Fruit fly (Drosophila melanogaster) whole organism, embryonic: ENCODE measurements around the gene RpL6.
A peak's percentile ranks its signal among the peaks of the same experiment; 100 is the strongest.

Experiments
- Abd-B ChIP-seq: fragments of 200-800 bp; sonication (Bioruptor generic); optimal IDR thresholded peaks from 2 replicates; lab custom pipeline; 2018; ENCODE audit warnings: missing biosample characterization, mild to moderate bottlenecking, missing genetic modification characterization, moderate library complexity
- Asciz ChIP-seq: fragments of 200-800 bp; sonication (Bioruptor generic); optimal IDR thresholded peaks from 2 replicates; lab custom pipeline; 2017; ENCODE audit warnings: missing biosample characterization, mild to moderate bottlenecking, missing genetic modification characterization, missing genetic modification reagents
- BtbVII ChIP-seq: fragments of 200-800 bp; sonication (Bioruptor generic); optimal IDR thresholded peaks from 3 replicates; lab custom pipeline; 2017; ENCODE audit warnings: missing biosample characterization, mild to moderate bottlenecking, missing genetic modification characterization
- C15 ChIP-seq: fragments of 200-800 bp; sonication (Bioruptor generic); IDR thresholded peaks from 3 replicates; pipeline ENCODE4 v1.3.6; 2022; ENCODE audit warnings: missing biosample characterization, missing genetic modification characterization
- CG10267 ChIP-seq: fragments of 200-800 bp; sonication (Bioruptor generic); optimal IDR thresholded peaks from 2 replicates; lab custom pipeline; 2018; ENCODE audit warnings: missing biosample characterization, mild to moderate bottlenecking, missing genetic modification characterization, moderate library complexity
- CG11093 ChIP-seq: fragments of 200-800 bp; sonication (Bioruptor generic); IDR thresholded peaks from 3 replicates; pipeline ENCODE4 v1.3.6; 2022; ENCODE audit warnings: missing biosample characterization, missing genetic modification characterization
- CG11398 ChIP-seq: fragments of 200-800 bp; sonication (Bioruptor generic); optimal IDR thresholded peaks from 2 replicates; lab custom pipeline; 2016; ENCODE audit warnings: missing biosample characterization, missing genetic modification characterization
- CG12104 ChIP-seq: fragments of 200-800 bp; sonication (Bioruptor generic); optimal IDR thresholded peaks from 3 replicates; lab custom pipeline; 2016; ENCODE audit warnings: missing biosample characterization, missing genetic modification characterization
- CG12155 ChIP-seq: fragments of 200-800 bp; sonication (Bioruptor generic); optimal IDR thresholded peaks from 3 replicates; lab custom pipeline; 2016; ENCODE audit warnings: missing biosample characterization, missing genetic modification characterization
- CG13296 ChIP-seq: fragments of 200-800 bp; sonication (Bioruptor generic); optimal IDR thresholded peaks from 3 replicates; lab custom pipeline; 2018; ENCODE audit warnings: missing biosample characterization, mild to moderate bottlenecking, missing genetic modification characterization
- CG15011 ChIP-seq: fragments of 200-800 bp; sonication (Bioruptor generic); optimal IDR thresholded peaks from 3 replicates; lab custom pipeline; 2018; ENCODE audit warnings: missing biosample characterization, mild to moderate bottlenecking, missing genetic modification characterization
- CG17568 ChIP-seq: fragments of 200-800 bp; sonication (Bioruptor generic); optimal IDR thresholded peaks from 2 replicates; lab custom pipeline; 2018; ENCODE audit warnings: missing biosample characterization, mild to moderate bottlenecking, missing genetic modification characterization, moderate library complexity
- CG18764 ChIP-seq: fragments of 200-800 bp; sonication (Bioruptor generic); optimal IDR thresholded peaks from 3 replicates; lab custom pipeline; 2016; ENCODE audit warnings: missing biosample characterization, missing genetic modification characterization
- CG2199 ChIP-seq: fragments of 200-800 bp; sonication (Bioruptor generic); IDR thresholded peaks from 3 replicates; pipeline ENCODE4 v1.3.6; 2022; ENCODE audit warnings: missing biosample characterization, missing genetic modification characterization
- CG2875 ChIP-seq: fragments of 200-800 bp; sonication (Bioruptor generic); optimal IDR thresholded peaks from 2 replicates; lab custom pipeline; 2017; ENCODE audit warnings: missing biosample characterization, mild to moderate bottlenecking, missing genetic modification characterization, missing genetic modification reagents
- CG32772 ChIP-seq: fragments of 200-800 bp; sonication (Bioruptor generic); IDR thresholded peaks from 2 replicates; pipeline ENCODE4 v1.3.6; 2022; ENCODE audit warnings: missing biosample characterization, missing genetic modification characterization
- CG33213 ChIP-seq: fragments of 200-800 bp; sonication (Bioruptor generic); optimal IDR thresholded peaks from 3 replicates; lab custom pipeline; 2016; ENCODE audit warnings: missing biosample characterization, missing genetic modification characterization
- CG3407 ChIP-seq: fragments of 200-800 bp; sonication (Bioruptor generic); optimal IDR thresholded peaks from 2 replicates; lab custom pipeline; 2018; ENCODE audit warnings: missing biosample characterization, mild to moderate bottlenecking, missing genetic modification characterization
- CG43689 ChIP-seq: fragments of 200-800 bp; sonication (Bioruptor generic); IDR thresholded peaks from 2 replicates; pipeline ENCODE4 v1.3.6; 2022; ENCODE audit warnings: missing biosample characterization, missing genetic modification characterization
- CG4820 ChIP-seq: fragments of 200-800 bp; sonication (Bioruptor generic); optimal IDR thresholded peaks from 3 replicates; lab custom pipeline; 2016; ENCODE audit warnings: missing biosample characterization, missing genetic modification characterization
- CG7357 ChIP-seq: fragments of 200-800 bp; sonication (Bioruptor generic); IDR thresholded peaks from 3 replicates; pipeline ENCODE4 v1.3.6; 2022; ENCODE audit warnings: missing biosample characterization, missing genetic modification characterization
- CG8281 ChIP-seq: fragments of 200-800 bp; sonication (Bioruptor generic); optimal IDR thresholded peaks from 2 replicates; lab custom pipeline; 2018; ENCODE audit warnings: missing biosample characterization, mild to moderate bottlenecking, missing genetic modification characterization, moderate library complexity
- CG8359 ChIP-seq: fragments of 200-800 bp; sonication (Bioruptor generic); optimal IDR thresholded peaks from 2 replicates; lab custom pipeline; 2017; ENCODE audit warnings: missing biosample characterization, mild to moderate bottlenecking, missing genetic modification characterization, borderline replicate concordance
- D19A ChIP-seq: fragments of 200-800 bp; optimal IDR thresholded peaks from 3 replicates; lab custom pipeline; 2019; ENCODE audit warnings: missing biosample characterization, mild to moderate bottlenecking, missing genetic modification characterization, moderate library complexity
- H15 ChIP-seq: fragments of 200-800 bp; sonication (Bioruptor generic); IDR thresholded peaks from 3 replicates; pipeline ENCODE4 v1.3.6; 2022; ENCODE audit warnings: missing biosample characterization, missing genetic modification characterization
- HHEX ChIP-seq: fragments of 200-800 bp; sonication (Bioruptor generic); optimal IDR thresholded peaks from 3 replicates; lab custom pipeline; 2017; ENCODE audit warnings: missing biosample characterization, mild to moderate bottlenecking, missing genetic modification characterization, missing genetic modification reagents
- HLHmδ ChIP-seq: fragments of 200-800 bp; sonication (Bioruptor generic); optimal IDR thresholded peaks from 2 replicates; lab custom pipeline; 2018; ENCODE audit warnings: missing biosample characterization, mild to moderate bottlenecking, missing genetic modification characterization, moderate library complexity
- Mad ChIP-seq: fragments of 200-800 bp; sonication (Bioruptor generic); optimal IDR thresholded peaks from 2 replicates; lab custom pipeline; 2016; ENCODE audit warnings: missing biosample characterization, missing genetic modification characterization
- Nf-YB ChIP-seq: fragments of 200-800 bp; sonication (Bioruptor generic); optimal IDR thresholded peaks from 3 replicates; lab custom pipeline; 2019; ENCODE audit warnings: missing biosample characterization, mild to moderate bottlenecking, missing genetic modification characterization, moderate library complexity
- Sox102F ChIP-seq: fragments of 200-800 bp; sonication (Bioruptor generic); optimal IDR thresholded peaks from 2 replicates; lab custom pipeline; 2018; ENCODE audit warnings: missing biosample characterization, mild to moderate bottlenecking, missing genetic modification characterization, moderate library complexity
- Spps ChIP-seq: fragments of 200-800 bp; sonication (Bioruptor generic); optimal IDR thresholded peaks from 2 replicates; lab custom pipeline; 2018; ENCODE audit warnings: missing biosample characterization, mild to moderate bottlenecking, missing genetic modification characterization
- amos ChIP-seq: fragments of 200-800 bp; sonication (Bioruptor generic); IDR thresholded peaks from 2 replicates; pipeline ENCODE4 v1.3.6; 2022; ENCODE audit warnings: missing biosample characterization, missing genetic modification characterization; ENCODE audit not compliant: partially characterized antibody
- az2 ChIP-seq: fragments of 200-800 bp; sonication (Bioruptor generic); optimal IDR thresholded peaks from 3 replicates; lab custom pipeline; 2016; ENCODE audit warnings: missing biosample characterization, missing genetic modification characterization
- bab2 ChIP-seq: fragments of 200-800 bp; sonication (Bioruptor generic); optimal IDR thresholded peaks from 2 replicates; lab custom pipeline; 2016; ENCODE audit warnings: missing biosample characterization, missing genetic modification characterization
- bbx ChIP-seq: fragments of 200-800 bp; sonication (Bioruptor generic); IDR thresholded peaks from 2 replicates; pipeline ENCODE4 v1.3.6; 2022; ENCODE audit warnings: missing biosample characterization, missing genetic modification characterization; ENCODE audit not compliant: partially characterized antibody
- bcd ChIP-seq: fragments of 200-800 bp; sonication (Bioruptor generic); optimal IDR thresholded peaks from 2 replicates; lab custom pipeline; 2017; ENCODE audit warnings: missing biosample characterization, mild to moderate bottlenecking, missing genetic modification characterization
- dm ChIP-seq: fragments of 200-800 bp; sonication (Bioruptor generic); optimal IDR thresholded peaks from 3 replicates; lab custom pipeline; 2016; ENCODE audit warnings: missing biosample characterization, missing genetic modification characterization
- gcm ChIP-seq: fragments of 200-800 bp; sonication (Bioruptor generic); optimal IDR thresholded peaks from 2 replicates; lab custom pipeline; 2019; ENCODE audit warnings: missing biosample characterization, mild to moderate bottlenecking, missing genetic modification characterization, moderate library complexity
- gsb-n ChIP-seq: fragments of 200-800 bp; sonication (Bioruptor generic); optimal IDR thresholded peaks from 3 replicates; lab custom pipeline; 2018; ENCODE audit warnings: missing biosample characterization, mild to moderate bottlenecking, missing genetic modification characterization
- ind ChIP-seq: fragments of 200-800 bp; sonication (Bioruptor generic); optimal IDR thresholded peaks from 3 replicates; lab custom pipeline; 2016; ENCODE audit warnings: missing biosample characterization, missing genetic modification characterization
- jing ChIP-seq: fragments of 200-800 bp; sonication (Bioruptor generic); optimal IDR thresholded peaks from 2 replicates; lab custom pipeline; 2018; ENCODE audit warnings: missing biosample characterization, mild to moderate bottlenecking, missing genetic modification characterization
- lov ChIP-seq, 2 experiments: fragments of 200-800 bp in 1 of 2; fragments of >200 bp in 1 of 2; sonication (Bioruptor generic) in 1 of 2; IDR thresholded peaks in 1 of 2; optimal IDR thresholded peaks in 1 of 2; 2 replicates in 1 of 2; 3 replicates in 1 of 2; pipeline versions ENCODE4 v1.3.6 to Lab custom; 2017 to 2022; ENCODE audit warnings: missing biosample characterization in 1 of 2, missing genetic modification characterization in 1 of 2
- oc ChIP-seq: fragments of 200-800 bp; sonication (Bioruptor generic); optimal IDR thresholded peaks from 2 replicates; lab custom pipeline; 2018; ENCODE audit warnings: missing biosample characterization, mild to moderate bottlenecking, missing genetic modification characterization, moderate library complexity
- pb ChIP-seq: fragments of 200-800 bp; sonication (Bioruptor generic); optimal IDR thresholded peaks from 3 replicates; lab custom pipeline; 2016; ENCODE audit warnings: missing biosample characterization, missing genetic modification characterization
- phol ChIP-seq: fragments of 200-800 bp; sonication (Bioruptor generic); optimal IDR thresholded peaks from 3 replicates; lab custom pipeline; 2018; ENCODE audit warnings: missing biosample characterization, mild to moderate bottlenecking, missing genetic modification characterization, moderate library complexity
- sens ChIP-seq: fragments of 200-800 bp; sonication (Bioruptor generic); peaks from one replicate; lab custom pipeline; 2016; ENCODE audit warnings: missing biosample characterization, missing genetic modification characterization
- seq ChIP-seq: fragments of 200-800 bp; sonication (Bioruptor generic); IDR thresholded peaks from 2 replicates; pipeline ENCODE4 v1.3.6; 2022; ENCODE audit warnings: missing biosample characterization, missing genetic modification characterization
- so ChIP-seq: fragments of 200-800 bp; sonication (Bioruptor generic); IDR thresholded peaks from 3 replicates; pipeline ENCODE4 v1.3.6; 2022; ENCODE audit warnings: missing biosample characterization, missing genetic modification characterization
- twi ChIP-seq: fragments of 200-800 bp; optimal IDR thresholded peaks from 2 replicates; lab custom pipeline; 2019; ENCODE audit warnings: missing biosample characterization, mild to moderate bottlenecking, missing genetic modification characterization, moderate library complexity
- zen2 ChIP-seq: fragments of 200-800 bp; sonication (Bioruptor generic); IDR thresholded peaks from 3 replicates; pipeline ENCODE4 v1.3.6; 2022; ENCODE audit warnings: missing biosample characterization, missing genetic modification characterization; ENCODE audit not compliant: partially characterized antibody

The RpL6 gene

DNA sequence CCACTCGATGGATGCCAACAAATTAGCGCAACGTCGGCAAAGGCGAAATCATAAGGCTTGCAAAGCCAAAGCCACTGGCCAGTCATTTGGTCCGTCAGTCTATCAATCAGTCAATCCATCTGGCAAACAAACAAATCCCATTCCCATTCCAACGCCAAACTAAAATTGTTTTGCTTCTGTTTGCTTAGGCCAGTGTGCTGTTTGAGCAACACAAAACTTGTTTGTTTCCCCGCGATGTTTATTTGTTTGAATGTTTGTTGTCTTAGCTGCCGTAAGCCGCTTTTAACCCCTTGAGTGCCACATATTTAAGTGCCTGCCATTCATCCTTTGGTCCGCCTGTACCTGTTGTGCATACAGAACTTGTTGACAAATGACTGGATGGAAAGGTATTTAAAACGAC is 45.1 kb downstream of the RpL6 start (continued):
- no peak for TF ChIP-seq bbx (GFP tag; lab: Robert Waterston, UW)
- TF ChIP-seq CG32772 (GFP tag; lab: Robert Waterston, UW) = no peak
- peak; percentile 96 for TF ChIP-seq sens (GFP tag; lab: Kevin White, UChicago)
- peak; percentile 70 for TF ChIP-seq CG10267
- TF ChIP-seq jing = no peak
- peak; percentile 81 for TF ChIP-seq CG17568
- TF ChIP-seq CG8359 (GFP tag; lab: Kevin White, UChicago) = peak; percentile 80
- peak; percentile 76 for TF ChIP-seq HLHmδ (GFP tag; lab: Kevin White, UChicago)
- TF ChIP-seq pb (GFP tag; lab: Kevin White, UChicago) = peak; percentile 14
- TF ChIP-seq bcd (GFP tag; lab: Kevin White, UChicago) = peak; percentile 17
- no peak for TF ChIP-seq seq (GFP tag; lab: Robert Waterston, UW)
- peak; percentile 52 for TF ChIP-seq CG18764 (GFP tag; lab: Kevin White, UChicago)
- TF ChIP-seq CG12104 = peak; percentile 46
- TF ChIP-seq H15 = no peak
- peak; percentile 63 for TF ChIP-seq CG33213 (GFP tag; lab: Kevin White, UChicago)
- no peak for TF ChIP-seq Abd-B (GFP tag; lab: Kevin White, UChicago)
- TF ChIP-seq HHEX (GFP tag; lab: Kevin White, UChicago) = peak; percentile 61
- 0 out of 3 replicates have a peak, but pooled peaks have one; percentile 73 for TF ChIP-seq CG2199 (GFP tag; lab: Robert Waterston, UW)
- TF ChIP-seq CG43689 (GFP tag; lab: Robert Waterston, UW) = no peak
- TF ChIP-seq BtbVII (GFP tag; lab: Kevin White, UChicago) = peak; percentile 26
- peak; percentile 76 for TF ChIP-seq CG11398 (GFP tag; lab: Kevin White, UChicago)
- TF ChIP-seq so (GFP tag; lab: Robert Waterston, UW) = peak; percentile 63; the same call in 2 of the 3 replicates
- TF ChIP-seq CG15011 (GFP tag; lab: Kevin White, UChicago) = peak; percentile 64
- TF ChIP-seq CG2875 = peak; percentile 70
- TF ChIP-seq CG8281 = peak; percentile 97
- no peak for TF ChIP-seq CG12155
- peak; percentile 78 for TF ChIP-seq Asciz (GFP tag; lab: Kevin White, UChicago)
- TF ChIP-seq Mad (GFP tag; lab: Kevin White, UChicago) = peak; percentile 30
- TF ChIP-seq amos (GFP tag; lab: Robert Waterston, UW) = no peak
- peak; percentile 62 for TF ChIP-seq bab2 (GFP tag; lab: Kevin White, UChicago)
- no peak for TF ChIP-seq CG13296 (GFP tag; lab: Kevin White, UChicago)
- no peak for TF ChIP-seq lov (optimal IDR thresholded peaks at IDR 0.05; lab: Kevin White, UChicago)
- TF ChIP-seq lov (GFP tag; IDR thresholded peaks at IDR 0.05; lab: Robert Waterston, UW) = peak; percentile 78
- peak; percentile 85 for TF ChIP-seq oc (tag; lab: Kevin White, UChicago)
- TF ChIP-seq gsb-n (tag; lab: Kevin White, UChicago) = peak; percentile 85
- TF ChIP-seq CG11093 (GFP tag; lab: Robert Waterston, UW) = no peak
- peak; percentile 51 for TF ChIP-seq D19A (tag; lab: Kevin White, UChicago)
- peak; percentile 57 for TF ChIP-seq twi (tag; lab: Kevin White, UChicago)
- TF ChIP-seq gcm = peak; percentile 66
- peak; percentile 39 for TF ChIP-seq dm (GFP tag; lab: Kevin White, UChicago)
- TF ChIP-seq Sox102F (GFP tag; lab: Kevin White, UChicago) = peak; percentile 38
- no peak for TF ChIP-seq ind
- peak; percentile 44 for TF ChIP-seq CG4820 (GFP tag; lab: Kevin White, UChicago)
- TF ChIP-seq az2 = peak; percentile 18
- peak; percentile 74 for TF ChIP-seq Spps (tag; lab: Kevin White, UChicago)
- TF ChIP-seq CG3407 (GFP tag; lab: Kevin White, UChicago) = peak; percentile 76
- TF ChIP-seq C15 (GFP tag; lab: Robert Waterston, UW) = no peak
- TF ChIP-seq Nf-YB (GFP tag; lab: Kevin White, UChicago) = peak; percentile 59
- no peak for TF ChIP-seq CG7357 (GFP tag; lab: Robert Waterston, UW)
- TF ChIP-seq phol (tag; lab: Kevin White, UChicago) = peak; percentile 9
- no peak for TF ChIP-seq zen2 (GFP tag; lab: Robert Waterston, UW)
